Worm (Caenorhabditis elegans): ENCODE measurements around the gene T16G1.3.

DNA sequence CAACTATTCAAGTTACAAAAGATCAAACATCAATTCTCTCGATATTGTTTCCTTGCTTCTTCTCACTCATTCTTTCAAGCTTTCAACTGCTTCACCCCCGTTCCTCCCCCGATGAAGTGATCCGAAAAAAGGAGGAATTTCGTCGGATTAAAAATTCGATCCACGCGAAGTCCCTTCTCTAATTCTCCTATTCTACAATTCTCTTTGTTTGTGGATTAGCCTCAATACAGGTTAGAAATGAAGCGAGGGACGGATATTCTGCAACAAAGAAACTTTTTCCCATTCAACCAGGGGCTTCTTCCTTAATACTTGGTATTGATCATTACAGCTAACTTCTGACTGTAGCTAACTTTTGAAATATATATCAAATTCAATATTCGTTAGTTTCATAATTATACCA lies 646 bp upstream of the T16G1.3 start, which contains the start of gene grl-2:
- TF ChIP-seq sptf-1 (tag; optimal IDR thresholded peaks at IDR 0.05) (no peak), nhr-28 (tag; optimal IDR thresholded peaks at IDR 0.05) (no peak), lsy-2 (tag; optimal IDR thresholded peaks at IDR 0.05) (no peak), ces-1 (GFP tag; optimal IDR thresholded peaks at IDR 0.05) (no peak), lin-32 (GFP tag; optimal IDR thresholded peaks at IDR 0.05) (no peak), snpc-4 (tag; optimal IDR thresholded peaks at IDR 0.05) (no peak), ham-2 (GFP tag; optimal IDR thresholded peaks at IDR 0.05) (no peak), blmp-1 (tag; optimal IDR thresholded peaks at IDR 0.05) (no peak), drap-1 (GFP tag; optimal IDR thresholded peaks at IDR 0.05) (no peak), unc-39 (tag; optimal IDR thresholded peaks at IDR 0.05) (no peak), sem-2 (GFP tag; optimal IDR thresholded peaks at IDR 0.05) (no peak)
